Worm (Caenorhabditis elegans): ENCODE measurements around the gene R10E4.1.

R10E4.1 gene

DNA sequence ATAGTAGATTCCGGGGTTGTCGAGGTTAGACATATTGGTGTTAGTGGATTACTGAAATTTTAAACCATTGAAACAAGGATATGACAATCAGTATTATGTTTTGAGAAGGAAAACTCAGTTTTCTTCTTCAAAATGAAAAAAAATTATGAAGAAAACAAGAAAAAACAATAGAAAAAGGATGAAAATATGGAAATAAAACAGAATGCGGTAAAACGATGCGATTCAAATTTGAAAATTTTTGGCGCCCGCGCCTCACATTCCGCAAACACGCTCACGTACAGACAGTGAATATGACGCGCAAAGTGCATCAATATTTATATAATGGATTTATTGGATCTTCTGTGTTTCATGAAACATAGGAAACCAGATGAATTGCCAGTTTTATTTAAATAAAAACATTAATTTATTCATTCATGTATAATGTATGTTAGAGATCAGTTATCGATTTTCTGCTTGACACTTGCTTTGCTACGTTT, 21.7 kb downstream of the R10E4.1 start, which contains the start of gene mcm-5 (continued):
- TF ChIP-seq B0261.1 (tag; optimal IDR thresholded peaks at IDR 0.05) (no peak), F33H1.4 (GFP tag; IDR thresholded peaks at IDR 0.05) (peak; percentile 60), egrh-3 (GFP tag; IDR thresholded peaks at IDR 0.05) (no peak), madf-8 (GFP tag; conservative IDR thresholded peaks at IDR 0.05) (peak; percentile 78), C17E4.6 (GFP tag; IDR thresholded peaks at IDR 0.05) (no peak), F37B4.10 (GFP tag; IDR thresholded peaks at IDR 0.05) (no peak), B0035.1 (tag; optimal IDR thresholded peaks at IDR 0.05) (no peak), lin-54 (GFP tag; optimal IDR thresholded peaks at IDR 0.05) (peak; percentile 85), efl-1 (GFP tag; optimal IDR thresholded peaks at IDR 0.05) (peak; percentile 95), lag-1 (GFP tag; IDR thresholded peaks at IDR 0.05) (no peak), egl-18 (GFP tag; IDR thresholded peaks at IDR 0.05) (no peak), ama-1 (optimal IDR thresholded peaks at IDR 0.05) (no peak), ama-1 (GFP tag; optimal IDR thresholded peaks at IDR 0.05) (no peak), T07F8.4 (tag; optimal IDR thresholded peaks at IDR 0.05) (no peak), nhr-90 (tag; optimal IDR thresholded peaks at IDR 0.05) (no peak), ztf-22 (GFP tag; optimal IDR thresholded peaks at IDR 0.05) (no peak), cebp-2 (GFP tag; IDR thresholded peaks at IDR 0.05) (no peak), pha-4 (tag; optimal IDR thresholded peaks at IDR 0.05) (no peak), unc-130 (GFP tag; optimal IDR thresholded peaks at IDR 0.05) (no peak), F23B12.7 (tag; optimal IDR thresholded peaks at IDR 0.05; ENCODE audit: insufficient read depth) (no peak), ztf-25 (GFP tag; IDR thresholded peaks at IDR 0.05) (no peak), sea-2 (GFP tag; IDR thresholded peaks at IDR 0.05) (no peak), ceh-79 (tag; optimal IDR thresholded peaks at IDR 0.05) (no peak), aptf-3 (GFP tag; IDR thresholded peaks at IDR 0.05) (no peak), tbx-9 (tag; optimal IDR thresholded peaks at IDR 0.05; ENCODE audit: borderline replicate concordance) (no peak), hlh-26 (GFP tag; conservative IDR thresholded peaks at IDR 0.05) (no peak), unc-62 (GFP tag; optimal IDR thresholded peaks at IDR 0.05) (no peak), F57A8.1 (GFP tag; optimal IDR thresholded peaks at IDR 0.05) (no peak), repo-1 (tag; optimal IDR thresholded peaks at IDR 0.05) (no peak), ceh-40 (GFP tag; IDR thresholded peaks at IDR 0.05) (no peak), Y95B8A.8 (GFP tag; IDR thresholded peaks at IDR 0.05) (no peak), somi-1 (GFP tag; optimal IDR thresholded peaks at IDR 0.05) (no peak), attf-5 (GFP tag; optimal IDR thresholded peaks at IDR 0.05) (no peak), nhr-80 (tag; optimal IDR thresholded peaks at IDR 0.05) (no peak), him-1 (tag; optimal IDR thresholded peaks at IDR 0.05) (peak; percentile 49), F49E8.2 (tag; optimal IDR thresholded peaks at IDR 0.05; ENCODE audit: insufficient read depth) (no peak), madf-6 (GFP tag; IDR thresholded peaks at IDR 0.05) (peak; percentile 93), mxl-1 (tag; optimal IDR thresholded peaks at IDR 0.05) (no peak), ztf-18 (tag; optimal IDR thresholded peaks at IDR 0.05) (no peak), mes-4 (tag; optimal IDR thresholded peaks at IDR 0.05) (no peak), ets-4 (GFP tag; optimal IDR thresholded peaks at IDR 0.05) (no peak), Y79H2A.3 (GFP tag; conservative IDR thresholded peaks at IDR 0.05) (no peak), bed-2 (GFP tag; IDR thresholded peaks at IDR 0.05) (no peak), snpc-3.4 (tag; optimal IDR thresholded peaks at IDR 0.05) (peak; percentile 59), nfya-1 (tag; optimal IDR thresholded peaks at IDR 0.05; ENCODE audit: borderline replicate concordance, insufficient read depth) (no peak), Y67H2A.10 (GFP tag; conservative IDR thresholded peaks at IDR 0.05) (no peak), attf-3 (GFP tag; conservative IDR thresholded peaks at IDR 0.05) (no peak), hlh-12 (tag; optimal IDR thresholded peaks at IDR 0.05) (no peak), lin-35 (GFP tag; optimal IDR thresholded peaks at IDR 0.05) (peak in 1 of 3 experiments; percentile 45), ztf-28 (GFP tag; IDR thresholded peaks at IDR 0.05) (no peak)

Measured in whole organism, young adult.